Fruit fly (Drosophila melanogaster): ENCODE data around the gene Gr5a.

Gr5a gene

DNA sequence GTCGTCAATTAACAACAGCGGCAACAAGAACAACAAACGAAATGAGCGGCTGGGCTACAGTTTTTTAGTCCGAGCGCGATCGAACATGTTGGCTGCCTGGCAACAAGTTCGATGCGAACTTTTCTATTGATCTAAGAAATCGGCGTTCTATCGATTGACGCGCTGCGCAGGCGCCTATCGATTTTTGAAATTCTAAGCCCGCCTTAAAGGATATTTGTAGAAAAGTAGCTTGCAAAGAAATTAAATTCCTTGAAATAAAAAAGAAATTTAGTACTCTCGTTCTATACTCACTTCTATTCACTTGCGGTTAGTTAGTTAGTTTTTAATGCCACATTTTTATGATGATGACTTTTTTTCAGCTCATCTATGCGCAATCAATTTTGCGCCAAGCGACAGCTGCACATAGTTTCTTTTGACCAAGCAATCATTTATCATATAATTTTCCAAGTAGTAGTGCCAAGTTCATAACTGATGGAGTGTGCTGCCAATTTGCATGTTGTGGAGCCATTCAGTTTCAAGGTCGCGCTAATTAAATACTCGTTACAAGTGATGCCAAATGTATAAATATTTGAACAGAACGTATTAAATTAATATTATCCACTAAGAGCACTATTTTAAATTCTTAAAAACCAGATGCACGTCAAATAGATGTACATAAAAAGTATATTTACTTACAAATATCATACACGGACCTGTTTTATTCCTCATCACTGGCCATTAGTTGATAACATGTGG, at the start of gene Gr5a, which contains the start of gene Tre1:
Gr5a (plus strand) TSS at position 685 of the 735 bp plus-strand sequence.
Tre1 (minus strand) TSS at position 45 of the 735 bp plus-strand sequence.
- no peak for TF ChIP-seq CG8478 (optimal IDR thresholded peaks at IDR 0.05)
- TF ChIP-seq CTCF (optimal IDR thresholded peaks at IDR 0.05), result no peak

dm6 chrX:5634714-5635113, 45.7 kb upstream of the Gr5a start:
- no peak for TF ChIP-seq CTCF (optimal IDR thresholded peaks at IDR 0.05)
- TF ChIP-seq CG8478 (optimal IDR thresholded peaks at IDR 0.05), result no peak

DNA sequence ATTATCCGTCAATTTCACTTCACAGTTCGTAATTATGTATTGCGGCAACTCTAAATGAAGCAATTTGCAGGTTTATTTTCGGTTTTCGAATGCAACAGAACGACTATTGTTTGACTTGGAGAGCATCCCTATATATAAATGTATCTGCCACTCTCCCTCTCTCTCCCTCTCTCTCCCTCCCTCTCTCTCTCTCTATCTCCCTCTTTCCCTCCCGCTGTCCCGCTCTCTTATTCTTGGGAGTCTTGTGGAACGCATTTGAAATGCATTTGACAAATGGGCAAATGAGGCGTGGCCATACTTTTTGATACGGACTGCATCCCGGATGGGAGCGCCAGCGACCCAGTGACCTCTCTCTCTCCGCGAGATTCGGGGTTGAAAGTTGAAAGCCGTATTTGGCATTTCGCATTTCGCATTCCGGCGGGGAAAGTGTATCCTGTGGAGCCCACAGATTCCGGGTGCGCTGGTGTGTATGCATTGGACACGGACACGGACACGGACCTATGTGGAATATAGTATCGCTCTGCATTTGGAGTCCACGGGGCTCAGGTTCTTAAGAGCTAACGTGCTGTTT, 43.8 kb upstream of the Gr5a start:
- no peak for TF ChIP-seq CG8478 (optimal IDR thresholded peaks at IDR 0.05)
- TF ChIP-seq CTCF (optimal IDR thresholded peaks at IDR 0.05), result no peak

dm6 chrX:5637543-5637942, 42.9 kb upstream of the Gr5a start:
- no peak for TF ChIP-seq CTCF (optimal IDR thresholded peaks at IDR 0.05)
- TF ChIP-seq CG8478 (optimal IDR thresholded peaks at IDR 0.05), result no peak

dm6 chrX:5638588-5638987, 41.8 kb upstream of the Gr5a start:
- TF ChIP-seq CG8478 (optimal IDR thresholded peaks at IDR 0.05) (no peak), CTCF (optimal IDR thresholded peaks at IDR 0.05) (no peak)

- no peak for TF ChIP-seq CG8478 (optimal IDR thresholded peaks at IDR 0.05)
- TF ChIP-seq CTCF (optimal IDR thresholded peaks at IDR 0.05), result no peak
Observed at dm6 chrX:5639083-5639482, 41.3 kb upstream of the Gr5a start.

- TF ChIP-seq CG8478 (optimal IDR thresholded peaks at IDR 0.05), result no peak
- no peak for TF ChIP-seq CTCF (optimal IDR thresholded peaks at IDR 0.05)
Observed at dm6 chrX:5646228-5646627, 34.2 kb upstream of the Gr5a start.

- TF ChIP-seq CG8478 (optimal IDR thresholded peaks at IDR 0.05), result no peak
- TF ChIP-seq CTCF (optimal IDR thresholded peaks at IDR 0.05), result no peak
Observed at dm6 chrX:5648437-5648959, 31.9 kb upstream of the Gr5a start, which contains the start of gene OtopLa. Gene OtopLa, minus strand, starts transcription at chrX:5648487.

DNA sequence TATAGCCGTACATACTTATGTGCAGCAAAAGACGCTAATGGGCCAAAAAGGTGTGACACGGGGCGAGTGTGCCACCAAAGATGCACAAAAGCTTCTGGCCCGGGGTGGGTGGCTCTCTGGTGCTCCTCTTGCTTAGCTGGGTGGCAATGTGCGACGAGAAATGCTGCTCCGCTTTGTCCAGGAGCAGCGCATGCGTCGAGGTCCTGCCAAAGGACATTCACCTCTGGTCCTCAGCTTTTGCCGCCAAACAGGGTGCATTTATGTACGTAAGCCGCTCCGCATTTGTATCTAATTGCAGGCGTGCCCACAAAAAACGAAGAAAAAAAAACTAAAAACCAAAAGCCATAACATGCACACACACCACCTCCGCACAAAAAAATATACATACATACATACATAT, 31.0 kb upstream of the Gr5a start:
- TF ChIP-seq CG8478 (optimal IDR thresholded peaks at IDR 0.05) (no peak), CTCF (optimal IDR thresholded peaks at IDR 0.05) (no peak)

- TF ChIP-seq CG8478 (optimal IDR thresholded peaks at IDR 0.05) (no peak), CTCF (optimal IDR thresholded peaks at IDR 0.05) (no peak)
Observed at dm6 chrX:5649998-5650397, 30.4 kb upstream of the Gr5a start.

DNA sequence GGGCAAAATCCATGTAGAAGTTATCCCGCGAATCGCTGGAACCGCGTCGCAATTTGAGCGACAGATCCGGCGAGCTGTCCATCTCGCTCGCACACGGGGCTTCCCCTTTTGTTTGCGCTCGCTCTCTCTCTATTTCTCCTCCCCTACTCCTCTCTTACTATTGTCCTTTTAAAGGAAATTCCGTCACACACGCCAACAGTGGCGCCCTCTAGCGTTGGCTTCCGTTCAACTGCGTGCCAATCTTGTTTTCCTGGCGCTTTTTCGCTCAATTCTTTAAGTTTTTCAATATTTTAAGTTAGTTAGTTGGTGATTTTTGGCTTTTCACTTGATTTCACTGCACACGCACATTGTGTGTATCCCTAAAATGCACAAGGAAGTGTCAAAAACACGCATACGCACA, 18.4 kb upstream of the Gr5a start:
- TF ChIP-seq CTCF (optimal IDR thresholded peaks at IDR 0.05) (peak; percentile 78 to 79), CG8478 (optimal IDR thresholded peaks at IDR 0.05) (no peak)

dm6 chrX:5662761-5663160, 17.7 kb upstream of the Gr5a start, which contains the start of gene OtopLc:
Gene OtopLc, minus strand, starts transcription at chrX:5662861.
- TF ChIP-seq CG8478 (optimal IDR thresholded peaks at IDR 0.05), result no peak
- TF ChIP-seq CTCF (optimal IDR thresholded peaks at IDR 0.05), result no peak

DNA sequence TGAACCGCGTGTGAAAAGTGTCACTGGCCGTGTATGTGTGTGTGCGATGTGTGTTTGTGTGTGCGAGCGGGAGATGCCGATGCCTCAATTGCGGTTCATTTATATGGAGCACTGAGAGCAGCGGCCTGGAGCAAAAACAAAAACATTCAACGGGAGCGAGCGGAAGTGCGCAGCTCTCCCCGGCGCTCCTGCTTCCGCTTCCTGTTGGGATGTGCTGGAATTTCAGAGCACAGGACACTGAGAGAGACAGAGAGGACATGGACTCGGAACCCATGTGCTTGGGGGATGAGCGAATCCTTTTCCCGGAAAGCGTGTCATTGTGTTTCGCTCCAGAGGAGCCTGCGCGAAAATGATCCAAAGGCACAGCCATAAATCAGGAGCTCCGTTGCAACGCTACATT, 16.2 kb upstream of the Gr5a start:
- TF ChIP-seq CTCF (optimal IDR thresholded peaks at IDR 0.05) (no peak), CG8478 (optimal IDR thresholded peaks at IDR 0.05) (no peak)

DNA sequence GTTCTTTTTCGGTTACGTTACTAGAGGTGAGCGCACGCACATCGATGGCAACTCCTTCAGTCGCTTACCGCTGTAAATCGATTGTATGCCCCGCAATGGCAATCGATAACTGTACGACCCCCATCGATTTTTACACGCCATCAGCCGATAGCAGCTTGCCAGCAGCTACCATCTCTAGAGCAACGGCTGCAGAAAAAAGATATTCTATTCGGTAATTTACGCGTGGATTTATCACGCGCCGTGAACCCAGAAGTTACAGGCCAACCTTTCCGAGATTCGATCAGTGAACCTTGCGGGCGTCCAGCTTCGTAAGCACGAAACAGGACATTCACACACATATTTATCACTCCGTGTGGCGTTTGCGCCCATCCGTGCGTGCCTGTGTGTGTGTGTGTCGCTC, 14.5 kb upstream of the Gr5a start, which contains the start of the genes Sirt4 and CG4119:
Sirt4 (minus strand) TSS at position 39 of the 400 bp plus-strand sequence.
CG4119 (plus strand) TSS at position 151 of the 400 bp plus-strand sequence.
- TF ChIP-seq CTCF (optimal IDR thresholded peaks at IDR 0.05), result peak in 1 of 2 experiments; percentile 29
- TF ChIP-seq CG8478 (optimal IDR thresholded peaks at IDR 0.05), result no peak

DNA sequence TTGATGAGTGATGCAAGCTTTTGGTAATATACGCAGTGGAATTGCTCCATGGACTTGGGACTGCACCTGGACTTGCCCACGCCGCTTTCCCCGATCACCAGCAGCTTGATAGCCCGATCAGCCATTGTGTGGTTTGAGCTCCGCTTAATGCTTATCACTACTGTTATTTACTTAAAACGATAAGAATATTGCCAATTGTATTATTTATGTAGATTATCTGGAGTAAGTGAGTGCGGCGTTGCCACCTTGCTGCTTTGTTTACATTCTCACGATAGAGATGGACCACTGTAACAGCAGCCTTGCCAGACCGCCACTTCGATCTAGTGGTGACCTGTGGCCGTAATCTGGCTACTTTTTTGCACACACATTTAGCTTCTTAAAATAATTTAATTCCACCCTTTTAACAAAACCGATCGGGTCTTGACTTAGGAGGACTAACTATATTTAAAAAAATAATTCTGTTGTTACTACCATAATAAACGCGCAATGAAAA, 8.8 kb upstream of the Gr5a start, which contains the start of gene Rab18:
Rab18 (minus strand) TSS at position 276 of the 493 bp plus-strand sequence.
- TF ChIP-seq CG8478 (optimal IDR thresholded peaks at IDR 0.05) (no peak), CTCF (optimal IDR thresholded peaks at IDR 0.05) (peak in 1 of 2 experiments; percentile 16)

All from S2 (cell line).